Worm (Caenorhabditis elegans): ENCODE measurements around the gene dpy-31.

ce11 chrIII:7165816-7166229, 36.2 kb upstream of the dpy-31 start:
- no peak for TF ChIP-seq pha-4 (GFP tag; IDR thresholded peaks at IDR 0.05)
- peak; percentile 9 for TF ChIP-seq pha-4 (tag; optimal IDR thresholded peaks at IDR 0.05)
- TF ChIP-seq ceh-82 (tag; optimal IDR thresholded peaks at IDR 0.05): no peak
